Worm (Caenorhabditis elegans) whole organism, young adult: ENCODE data around the gene rpl-7A.

Experiments used
- B0035.1 ChIP-seq: sonication (generic microtip); optimal IDR thresholded peaks from 2 replicates; lab custom pipeline; 2016; ENCODE audit warnings: missing genetic modification characterization, mild to moderate bottlenecking, missing compliant biosample characterization, missing genotype, missing genetic modification reagents
- ZK185.1 ChIP-seq: sonication (generic microtip); optimal IDR thresholded peaks from 2 replicates; lab custom pipeline; 2016; ENCODE audit warnings: mild to moderate bottlenecking, missing genetic modification characterization, missing compliant biosample characterization; ENCODE audit not compliant: poor library complexity, severe bottlenecking
- cebp-1 ChIP-seq, 2 experiments: fragments of 200-800 bp in 1 of 2; sonication (Bioruptor generic) in 1 of 2; sonication (generic microtip) in 1 of 2; IDR thresholded peaks in 1 of 2; optimal IDR thresholded peaks in 1 of 2; 2 replicates each; pipeline versions ENCODE4 v1.3.6 to Lab custom; 2017 to 2022; ENCODE audit warnings: missing compliant biosample characterization in 2 of 2, missing genetic modification characterization in 2 of 2, mild to moderate bottlenecking in 1 of 2, missing genetic modification reagents in 1 of 2, moderate library complexity in 1 of 2
- him-1 ChIP-seq: sonication (generic microtip); optimal IDR thresholded peaks from 2 replicates; lab custom pipeline; 2016; ENCODE audit warnings: missing genotype, missing genetic modification reagents, missing genetic modification characterization, missing compliant biosample characterization
- lin-35 ChIP-seq, 3 experiments: fragments of 150-350 bp in 2 of 3; sonication (generic microtip) in 1 of 3; optimal IDR thresholded peaks; 2 replicates each; lab custom pipeline; 2014 to 2018; ENCODE audit warnings: missing biosample characterization in 3 of 3, missing genetic modification characterization in 3 of 3, missing genetic modification reagents in 3 of 3
- nhr-27 ChIP-seq: fragments of 200-800 bp; sonication (Bioruptor generic); optimal IDR thresholded peaks from 2 replicates; lab custom pipeline; 2018; ENCODE audit warnings: mild to moderate bottlenecking, missing genetic modification characterization, moderate library complexity, missing compliant biosample characterization
- unc-62 ChIP-seq: fragments of 150-350 bp; optimal IDR thresholded peaks from 2 replicates; lab custom pipeline; 2014; ENCODE audit warnings: missing biosample characterization, missing genetic modification reagents, missing genetic modification characterization

- TF ChIP-seq him-1 (tag; lab: Kevin White, UChicago): no peak
- no peak for TF ChIP-seq lin-35 (GFP tag; optimal IDR thresholded peaks at IDR 0.05; lab: Kevin White, UChicago)
- TF ChIP-seq unc-62 (GFP tag; lab: Kevin White, UChicago): no peak
- TF ChIP-seq cebp-1 (GFP tag; IDR thresholded peaks at IDR 0.05; lab: Robert Waterston, UW): no peak
- no peak for TF ChIP-seq cebp-1 (tag; optimal IDR thresholded peaks at IDR 0.05; lab: Kevin White, UChicago)
- no peak for TF ChIP-seq B0035.1 (tag; lab: Kevin White, UChicago)
- no peak for TF ChIP-seq ZK185.1
- TF ChIP-seq nhr-27: no peak
These were observed 5.8 kb upstream of the rpl-7A start for ce11 chrIV:4396052-4396821.
